Worm (Caenorhabditis elegans) whole organism, L3 larva: Measurements from ENCODE around the gene F49E11.2.

Experiments
- ceh-16 ChIP-seq: sonication (generic microtip); optimal IDR thresholded peaks from 2 replicates; lab custom pipeline; 2017; ENCODE audit warnings: missing biosample characterization, missing genetic modification characterization
- ceh-28 ChIP-seq: fragments of 150-350 bp; optimal IDR thresholded peaks from 2 replicates; lab custom pipeline; 2014; ENCODE audit warnings: missing biosample characterization, missing genetic modification reagents, missing genetic modification characterization
- ceh-82 ChIP-seq: fragments of 150-350 bp; optimal IDR thresholded peaks from 2 replicates; lab custom pipeline; 2014; ENCODE audit warnings: missing biosample characterization, missing genetic modification characterization
- mdl-1 ChIP-seq: fragments of 150-350 bp; optimal IDR thresholded peaks from 2 replicates; lab custom pipeline; 2014; ENCODE audit warnings: missing biosample characterization, missing genetic modification characterization
- nhr-11 ChIP-seq: fragments of 150-350 bp; optimal IDR thresholded peaks from 2 replicates; lab custom pipeline; 2014; ENCODE audit warnings: missing biosample characterization, missing genetic modification characterization
- nhr-12 ChIP-seq: fragments of 150-350 bp; optimal IDR thresholded peaks from 2 replicates; lab custom pipeline; 2014; ENCODE audit warnings: missing biosample characterization, missing genetic modification characterization
- nhr-237 ChIP-seq: fragments of 150-350 bp; optimal IDR thresholded peaks from 2 replicates; lab custom pipeline; 2014; ENCODE audit warnings: missing biosample characterization, missing genetic modification characterization
- nhr-77 ChIP-seq: fragments of 150-350 bp; optimal IDR thresholded peaks from 2 replicates; lab custom pipeline; 2014; ENCODE audit warnings: missing biosample characterization, missing genetic modification characterization
- skn-1 ChIP-seq: fragments of 150-350 bp; optimal IDR thresholded peaks from 2 replicates; lab custom pipeline; 2014; ENCODE audit warnings: missing biosample characterization, missing genetic modification characterization
- snpc-4 ChIP-seq: fragments of 150-350 bp; optimal IDR thresholded peaks from 2 replicates; lab custom pipeline; 2014; ENCODE audit warnings: missing biosample characterization, missing genetic modification characterization
- unc-62 ChIP-seq: fragments of 150-350 bp; sonication (generic microtip); optimal IDR thresholded peaks from 4 replicates; lab custom pipeline; 2014; ENCODE audit warnings: missing biosample characterization, missing genetic modification reagents, missing genetic modification characterization
- zag-1 ChIP-seq: fragments of 150-350 bp; optimal IDR thresholded peaks from 2 replicates; lab custom pipeline; 2014; ENCODE audit warnings: missing biosample characterization, missing genetic modification characterization

DNA sequence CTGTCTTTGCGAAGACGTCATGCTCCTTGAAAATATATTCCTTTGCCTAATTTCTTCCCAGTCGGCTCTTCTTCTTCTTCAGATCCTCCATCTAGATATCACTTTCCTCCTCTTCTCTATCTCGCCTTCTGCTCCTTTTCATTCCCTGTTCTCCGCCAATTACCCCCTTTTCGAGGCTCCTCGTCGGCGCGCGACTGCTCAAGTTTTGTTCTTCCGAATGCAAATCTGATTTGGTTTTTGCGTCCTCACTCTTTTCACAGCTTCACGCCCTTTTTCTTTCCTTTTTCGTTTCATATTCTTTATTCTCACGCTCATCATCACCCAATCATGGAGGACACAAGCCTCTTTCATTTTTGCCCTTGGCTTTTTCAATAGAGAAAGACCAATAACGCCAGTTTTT lies 22.0 kb downstream of the F49E11.2 start:
- TF ChIP-seq ceh-82 (tag; lab: Kevin White, UChicago): no peak
- no peak for TF ChIP-seq nhr-11 (tag; lab: Kevin White, UChicago)
- TF ChIP-seq nhr-77 (tag; lab: Kevin White, UChicago): no peak
- no peak for TF ChIP-seq skn-1 (tag; lab: Kevin White, UChicago)
- no peak for TF ChIP-seq ceh-28 (tag; lab: Kevin White, UChicago)
- no peak for TF ChIP-seq unc-62
- TF ChIP-seq nhr-12 (tag; lab: Kevin White, UChicago): no peak
- no peak for TF ChIP-seq mdl-1 (tag; lab: Kevin White, UChicago)
- TF ChIP-seq zag-1: no peak
- no peak for TF ChIP-seq snpc-4 (tag; lab: Kevin White, UChicago)
- TF ChIP-seq nhr-237 (tag; lab: Kevin White, UChicago): no peak
- TF ChIP-seq ceh-16 (tag; lab: Kevin White, UChicago): no peak
